Worm (Caenorhabditis elegans) whole organism, L4 larva: ENCODE measurements around the gene K05F6.14.

Source experiments
- D1046.2 ChIP-seq: fragments of 200-800 bp; sonication (Bioruptor generic); IDR thresholded peaks from 2 replicates; pipeline ENCODE4 v1.3.6; 2022; ENCODE audit warnings: missing genetic modification characterization, missing compliant biosample characterization
- F49E8.2 ChIP-seq: sonication (generic microtip); optimal IDR thresholded peaks from 2 replicates; lab custom pipeline; 2016; ENCODE audit warnings: missing compliant biosample characterization, mild to moderate bottlenecking, missing genetic modification characterization, borderline replicate concordance
- T26A8.4 ChIP-seq: fragments of 200-800 bp; sonication (Bioruptor generic); IDR thresholded peaks from 2 replicates; pipeline ENCODE4 v1.3.6; 2022; ENCODE audit warnings: missing genetic modification characterization, missing compliant biosample characterization
- Y5F2A.4 ChIP-seq: fragments of 200-800 bp; sonication (Bioruptor generic); optimal IDR thresholded peaks from 2 replicates; lab custom pipeline; 2018; ENCODE audit warnings: mild to moderate bottlenecking, missing genetic modification characterization, missing compliant biosample characterization
- ZK546.5 ChIP-seq, 2 experiments: sonication (generic microtip); optimal IDR thresholded peaks; 2 replicates each; lab custom pipeline; 2017; ENCODE audit warnings: missing biosample characterization in 2 of 2, missing genetic modification characterization in 2 of 2
- aly-2 ChIP-seq: sonication (generic microtip); optimal IDR thresholded peaks from 2 replicates; lab custom pipeline; 2018; ENCODE audit warnings: missing biosample characterization, missing genetic modification characterization
- attf-4 ChIP-seq: sonication (generic microtip); optimal IDR thresholded peaks from 3 replicates; lab custom pipeline; 2017; ENCODE audit warnings: missing biosample characterization, missing genetic modification characterization
- ceh-28 ChIP-seq: fragments of 150-350 bp; optimal IDR thresholded peaks from 2 replicates; lab custom pipeline; 2014; ENCODE audit warnings: missing biosample characterization, missing genetic modification reagents, missing genetic modification characterization
- ceh-62 ChIP-seq: sonication (generic microtip); optimal IDR thresholded peaks from 2 replicates; lab custom pipeline; 2017; ENCODE audit warnings: missing biosample characterization, missing genetic modification characterization
- ces-1 ChIP-seq: fragments of 150-350 bp; sonication (generic microtip); optimal IDR thresholded peaks from 4 replicates; lab custom pipeline; 2014; ENCODE audit warnings: missing biosample characterization, missing genetic modification reagents, missing genetic modification characterization
- daf-16 ChIP-seq, 3 experiments: sonication (generic microtip); optimal IDR thresholded peaks; 2 replicates each; lab custom pipeline; 2016 to 2017; ENCODE audit warnings: missing genetic modification characterization in 3 of 3, missing genetic modification reagents in 3 of 3, mild to moderate bottlenecking in 2 of 3, missing compliant biosample characterization in 2 of 3, missing biosample characterization in 1 of 3, moderate library complexity in 1 of 3
- daf-19 ChIP-seq: fragments of 200-800 bp; sonication (Bioruptor generic); conservative IDR thresholded peaks from 2 replicates; pipeline ENCODE4 v1.3.6; 2022; ENCODE audit warnings: missing genetic modification characterization, missing compliant biosample characterization
- dmd-6 ChIP-seq: fragments of 200-800 bp; sonication (Bioruptor generic); IDR thresholded peaks from 2 replicates; pipeline ENCODE4 v1.3.6; 2022; ENCODE audit warnings: missing genetic modification reagents, missing genetic modification characterization, missing compliant biosample characterization
- dmd-8 ChIP-seq: fragments of 200-800 bp; sonication (Bioruptor generic); IDR thresholded peaks from 2 replicates; pipeline ENCODE4 v1.3.6; 2022; ENCODE audit warnings: missing genetic modification characterization, missing compliant biosample characterization
- dmd-9 ChIP-seq: fragments of 200-800 bp; sonication (Bioruptor generic); IDR thresholded peaks from 2 replicates; pipeline ENCODE4 v1.3.6; 2022; ENCODE audit warnings: missing genetic modification reagents, missing genetic modification characterization, missing compliant biosample characterization
- egl-27 ChIP-seq: sonication (generic microtip); optimal IDR thresholded peaks from 3 replicates; lab custom pipeline; 2017; ENCODE audit warnings: missing biosample characterization, missing genetic modification reagents, missing genetic modification characterization
- egl-43 ChIP-seq: fragments of 200-800 bp; sonication (Bioruptor generic); IDR thresholded peaks from 2 replicates; pipeline ENCODE4 v1.3.6; 2022; ENCODE audit warnings: missing genetic modification reagents, missing genetic modification characterization, missing compliant biosample characterization
- fkh-10 ChIP-seq: fragments of 150-350 bp; optimal IDR thresholded peaks from 2 replicates; lab custom pipeline; 2014; ENCODE audit warnings: missing biosample characterization, missing genetic modification reagents, missing genetic modification characterization
- hif-1 ChIP-seq, 2 experiments: sonication (generic microtip); optimal IDR thresholded peaks; 2 replicates each; lab custom pipeline; 2016 to 2017; ENCODE audit warnings: missing compliant biosample characterization in 2 of 2, missing genetic modification characterization in 2 of 2, missing genetic modification reagents in 2 of 2, missing genotype in 2 of 2, mild to moderate bottlenecking in 1 of 2
- hlh-11 ChIP-seq: fragments of 200-800 bp; sonication (Bioruptor generic); optimal IDR thresholded peaks from 2 replicates; lab custom pipeline; 2018; ENCODE audit warnings: mild to moderate bottlenecking, missing genetic modification characterization, missing compliant biosample characterization
- hmg-1.1 ChIP-seq: fragments of 200-800 bp; sonication (Bioruptor generic); IDR thresholded peaks from 2 replicates; pipeline ENCODE4 v1.3.6; 2022; ENCODE audit warnings: missing genetic modification reagents, missing genetic modification characterization, missing compliant biosample characterization
- lim-7 ChIP-seq: fragments of 200-800 bp; sonication (Bioruptor generic); IDR thresholded peaks from 2 replicates; pipeline ENCODE4 v1.3.6; 2022; ENCODE audit warnings: missing genetic modification characterization, missing compliant biosample characterization
- lin-29 ChIP-seq: fragments of 200-800 bp; sonication (Bioruptor generic); IDR thresholded peaks from 2 replicates; pipeline ENCODE4 v1.3.6; 2022; ENCODE audit warnings: missing genetic modification reagents, missing genetic modification characterization, missing compliant biosample characterization
- lin-39 ChIP-seq: fragments of 150-350 bp; optimal IDR thresholded peaks from 2 replicates; lab custom pipeline; 2014; ENCODE audit warnings: missing biosample characterization, missing genetic modification reagents, missing genetic modification characterization
- madf-5 ChIP-seq, 2 experiments: fragments of 200-800 bp; sonication (Bioruptor generic); IDR thresholded peaks; 2 replicates each; pipeline ENCODE4 v1.3.6; 2022; ENCODE audit warnings: missing compliant biosample characterization in 2 of 2, missing genetic modification characterization in 2 of 2
- madf-9 ChIP-seq: fragments of 200-800 bp; sonication (Bioruptor generic); conservative IDR thresholded peaks from 2 replicates; pipeline ENCODE4 v1.3.6; 2022; ENCODE audit warnings: missing genetic modification reagents, missing genetic modification characterization, missing compliant biosample characterization
- mdl-1 ChIP-seq, 2 experiments: fragments of 150-350 bp in 1 of 2; sonication (generic microtip) in 1 of 2; optimal IDR thresholded peaks; 2 replicates each; lab custom pipeline; 2014 to 2017; ENCODE audit warnings: missing biosample characterization in 2 of 2, missing genetic modification characterization in 2 of 2
- mxl-2 ChIP-seq: fragments of 200-800 bp; sonication (Bioruptor generic); conservative IDR thresholded peaks from 2 replicates; pipeline ENCODE4 v1.3.6; 2022; ENCODE audit warnings: missing genetic modification reagents, missing genetic modification characterization, missing compliant biosample characterization
- nhr-111 ChIP-seq: fragments of 200-800 bp; sonication (Bioruptor generic); optimal IDR thresholded peaks from 2 replicates; lab custom pipeline; 2018; ENCODE audit warnings: mild to moderate bottlenecking, missing genetic modification characterization, missing compliant biosample characterization
- nhr-25 ChIP-seq: sonication (generic microtip); optimal IDR thresholded peaks from 2 replicates; lab custom pipeline; 2017; ENCODE audit warnings: missing genetic modification characterization, mild to moderate bottlenecking, missing compliant biosample characterization, antibody characterized with exemption, moderate library complexity, borderline replicate concordance; ENCODE audit not compliant: insufficient read depth
- nhr-28 ChIP-seq: fragments of 150-350 bp; optimal IDR thresholded peaks from 2 replicates; lab custom pipeline; 2014; ENCODE audit warnings: missing biosample characterization, missing genetic modification characterization
- nhr-42 ChIP-seq: fragments of 200-800 bp; sonication (Bioruptor generic); IDR thresholded peaks from 2 replicates; pipeline ENCODE4 v1.3.6; 2022; ENCODE audit warnings: missing genetic modification characterization, missing compliant biosample characterization
- nhr-76 ChIP-seq: fragments of 150-350 bp; optimal IDR thresholded peaks from 2 replicates; lab custom pipeline; 2014; ENCODE audit warnings: missing biosample characterization, missing genetic modification characterization
- nhr-77 ChIP-seq: fragments of 150-350 bp; optimal IDR thresholded peaks from 2 replicates; lab custom pipeline; 2014; ENCODE audit warnings: missing biosample characterization, missing genetic modification characterization
- pha-4 ChIP-seq, 2 experiments: fragments of 150-350 bp in 1 of 2; fragments of 200-800 bp in 1 of 2; sonication (Bioruptor generic) in 1 of 2; IDR thresholded peaks in 1 of 2; optimal IDR thresholded peaks in 1 of 2; 2 replicates each; pipeline versions ENCODE4 v1.3.6 to Lab custom; 2014 to 2022; ENCODE audit warnings: missing genetic modification characterization in 2 of 2, missing genetic modification reagents in 2 of 2, missing biosample characterization in 1 of 2, missing compliant biosample characterization in 1 of 2
- set-16 ChIP-seq: fragments of 200-800 bp; sonication (Bioruptor generic); IDR thresholded peaks from 2 replicates; pipeline ENCODE4 v1.3.6; 2022; ENCODE audit warnings: missing genetic modification reagents, missing genetic modification characterization, missing compliant biosample characterization
- spr-1 ChIP-seq: sonication (generic microtip); optimal IDR thresholded peaks from 2 replicates; lab custom pipeline; 2016; ENCODE audit warnings: mild to moderate bottlenecking, missing genetic modification characterization, missing compliant biosample characterization
- unc-130 ChIP-seq: sonication (generic microtip); optimal IDR thresholded peaks from 2 replicates; lab custom pipeline; 2016; ENCODE audit warnings: missing genetic modification reagents, missing genetic modification characterization, missing compliant biosample characterization
- unc-39 ChIP-seq: sonication (generic microtip); optimal IDR thresholded peaks from 2 replicates; lab custom pipeline; 2017; ENCODE audit warnings: missing biosample characterization, missing genetic modification characterization

Gene K05F6.14

ce11 chrII:1579886-1580285 lies 17.9 kb downstream of the K05F6.14 start, which contains the start of gene math-38:
Gene math-38, minus strand, starts transcription at chrII:1579986.
- TF ChIP-seq nhr-28 (tag; lab: Kevin White, UChicago): peak; percentile 28
- no peak for TF ChIP-seq dmd-9 (GFP tag; lab: Robert Waterston, UW)
- TF ChIP-seq ceh-62 (tag; lab: Kevin White, UChicago): no peak
- TF ChIP-seq aly-2 (tag; lab: Kevin White, UChicago): no peak
- TF ChIP-seq hlh-11 (tag; lab: Kevin White, UChicago): peak; percentile 16
- TF ChIP-seq lim-7 (GFP tag; lab: Robert Waterston, UW): no peak

DNA sequence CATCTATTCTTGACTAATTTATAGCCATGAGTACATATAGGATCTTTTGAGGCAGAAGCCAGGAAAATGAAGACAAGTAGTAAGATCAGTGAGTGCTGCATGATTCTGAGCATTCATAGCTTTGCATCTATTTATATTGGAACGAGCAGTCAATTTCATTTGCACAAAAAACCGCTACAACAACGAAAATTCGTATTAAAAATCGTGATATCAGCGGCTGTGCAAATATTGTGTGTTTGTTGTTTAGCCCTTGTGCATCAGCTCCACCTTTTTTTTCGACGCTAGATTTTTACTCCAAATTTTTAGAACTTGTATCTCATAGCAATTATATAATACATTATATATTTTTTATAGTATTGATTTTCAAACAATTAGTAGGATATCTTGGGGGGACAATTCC lies 22.2 kb downstream of the K05F6.14 start, which contains the start of gene clec-21:
Gene clec-21 (minus strand): TSS at position 101 of the 400 bp plus-strand sequence.
- TF ChIP-seq nhr-76 (tag; lab: Kevin White, UChicago) (no peak), hif-1 (tag; optimal IDR thresholded peaks at IDR 0.05; lab: Kevin White, UChicago) (no peak), nhr-111 (GFP tag; lab: Kevin White, UChicago) (no peak), pha-4 (GFP tag; IDR thresholded peaks at IDR 0.05; lab: Robert Waterston, UW) (no peak), pha-4 (tag; optimal IDR thresholded peaks at IDR 0.05; lab: Kevin White, UChicago) (no peak), Y5F2A.4 (GFP tag; lab: Kevin White, UChicago) (no peak), hlh-11 (tag; lab: Kevin White, UChicago) (no peak), daf-16 (GFP tag; optimal IDR thresholded peaks at IDR 0.05; lab: Kevin White, UChicago) (no peak), daf-16 (tag; optimal IDR thresholded peaks at IDR 0.05; lab: Kevin White, UChicago) (no peak), ceh-28 (tag; lab: Kevin White, UChicago) (no peak), unc-39 (tag; lab: Kevin White, UChicago) (no peak), egl-43 (GFP tag; lab: Robert Waterston, UW) (no peak), nhr-77 (tag; lab: Kevin White, UChicago) (no peak), daf-19 (GFP tag; lab: Robert Waterston, UW) (no peak), ces-1 (GFP tag; lab: Kevin White, UChicago) (no peak), dmd-8 (GFP tag; lab: Robert Waterston, UW) (no peak), nhr-42 (GFP tag; lab: Robert Waterston, UW) (no peak), unc-130 (no peak), F49E8.2 (tag; lab: Kevin White, UChicago) (no peak), T26A8.4 (GFP tag; lab: Robert Waterston, UW) (no peak), hmg-1.1 (no peak)

- TF ChIP-seq ZK546.5 (tag; optimal IDR thresholded peaks at IDR 0.05; lab: Kevin White, UChicago) (no peak), spr-1 (tag; lab: Kevin White, UChicago) (no peak), unc-130 (no peak), set-16 (GFP tag; lab: Robert Waterston, UW) (no peak), madf-9 (GFP tag; lab: Robert Waterston, UW) (no peak), nhr-25 (tag; lab: Kevin White, UChicago) (no peak), lin-39 (no peak), fkh-10 (GFP tag; lab: Kevin White, UChicago) (no peak), hmg-1.1 (no peak), D1046.2 (GFP tag; lab: Robert Waterston, UW) (no peak), attf-4 (no peak), egl-27 (tag; lab: Kevin White, UChicago) (no peak), pha-4 (GFP tag; IDR thresholded peaks at IDR 0.05; lab: Robert Waterston, UW) (no peak), pha-4 (tag; optimal IDR thresholded peaks at IDR 0.05; lab: Kevin White, UChicago) (no peak), lin-29 (GFP tag; lab: Robert Waterston, UW) (no peak), mdl-1 (tag; optimal IDR thresholded peaks at IDR 0.05; lab: Kevin White, UChicago) (no peak), madf-5 (GFP tag; IDR thresholded peaks at IDR 0.05; lab: Robert Waterston, UW) (no peak), mxl-2 (GFP tag; lab: Robert Waterston, UW) (no peak), dmd-6 (GFP tag; lab: Robert Waterston, UW) (no peak), nhr-42 (GFP tag; lab: Robert Waterston, UW) (no peak), ces-1 (GFP tag; lab: Kevin White, UChicago) (no peak)
- TF ChIP-seq, all 104 proteins: peak for 0
Observed at ce11 chrII:1586305-1586704, 24.3 kb downstream of the K05F6.14 start, which contains the start of gene T07H3.8. Gene T07H3.8, plus strand, starts transcription at chrII:1586605.
